Worm (Caenorhabditis elegans): ENCODE data around the gene tbc-3.

DNA sequence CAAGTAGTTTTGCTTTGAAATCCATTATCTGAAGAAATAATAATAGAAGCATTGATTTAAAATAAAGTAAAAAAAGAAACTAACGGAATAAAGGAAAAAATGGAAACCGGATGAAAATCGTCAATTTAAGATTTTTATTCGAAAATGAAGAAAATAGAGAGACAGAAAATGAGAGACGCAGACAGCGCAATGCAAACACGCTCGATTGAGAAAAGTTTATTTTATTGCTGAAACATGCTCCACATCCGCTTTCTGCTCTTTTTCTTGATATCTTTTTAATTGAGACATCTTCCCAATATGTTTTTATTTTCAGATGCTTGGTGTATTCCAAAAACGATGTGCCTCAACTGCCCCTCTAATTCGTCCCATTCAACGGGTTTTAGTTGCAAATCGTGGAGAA is 14.6 kb upstream of the tbc-3 start, which contains the start of the genes prp-18 and mccc-1:
- TF ChIP-seq snpc-4 (tag; optimal IDR thresholded peaks at IDR 0.05) = no peak
- TF ChIP-seq drap-1 (GFP tag; optimal IDR thresholded peaks at IDR 0.05) = no peak
- no peak for TF ChIP-seq elt-3 (tag; optimal IDR thresholded peaks at IDR 0.05)
- no peak for TF ChIP-seq mls-2 (tag; optimal IDR thresholded peaks at IDR 0.05)
